Fruit fly (Drosophila melanogaster) whole organism, wandering third instar larva: ENCODE measurements around the gene CG12768.

Source experiments
- CG9705 ChIP-seq: fragments of 200-800 bp; sonication (Bioruptor generic); optimal IDR thresholded peaks from 2 replicates; lab custom pipeline; 2018; ENCODE audit warnings: missing biosample characterization, mild to moderate bottlenecking, missing genetic modification characterization
- Dfd ChIP-seq: fragments of >200 bp; optimal IDR thresholded peaks from 2 replicates; lab custom pipeline; 2017; ENCODE audit warnings: missing biosample characterization, missing genetic modification characterization
- HLH106 ChIP-seq: fragments of 200-800 bp; optimal IDR thresholded peaks from 3 replicates; lab custom pipeline; 2019; ENCODE audit warnings: missing biosample characterization, mild to moderate bottlenecking, missing genetic modification characterization, moderate library complexity
- Hr78 ChIP-seq: fragments of >200 bp; optimal IDR thresholded peaks from 2 replicates; lab custom pipeline; 2017; ENCODE audit warnings: missing biosample characterization, missing genetic modification characterization
- OdsH ChIP-seq: fragments of 200-800 bp; sonication (Bioruptor generic); optimal IDR thresholded peaks from 2 replicates; lab custom pipeline; 2016; ENCODE audit warnings: missing biosample characterization, mild to moderate bottlenecking, missing genetic modification characterization
- brk ChIP-seq: fragments of 200-800 bp; sonication (Bioruptor generic); optimal IDR thresholded peaks from 2 replicates; lab custom pipeline; 2016; ENCODE audit warnings: missing biosample characterization, mild to moderate bottlenecking, missing genetic modification characterization
- h ChIP-seq: fragments of 200-800 bp; sonication (Bioruptor generic); optimal IDR thresholded peaks from 3 replicates; lab custom pipeline; 2016; ENCODE audit warnings: missing biosample characterization, mild to moderate bottlenecking, missing genetic modification characterization
- psq ChIP-seq: fragments of 200-800 bp; sonication (Bioruptor generic); optimal IDR thresholded peaks from 3 replicates; lab custom pipeline; 2017; ENCODE audit warnings: missing biosample characterization, mild to moderate bottlenecking, missing genetic modification characterization, moderate library complexity
- usp ChIP-seq: fragments of >200 bp; optimal IDR thresholded peaks from 2 replicates; lab custom pipeline; 2017; ENCODE audit warnings: missing biosample characterization, missing genetic modification characterization

dm6 chr3L:22945264-22945941, 35.1 kb downstream of the CG12768 start, which contains the start of gene Mes2:
- no peak for TF ChIP-seq CG9705 (GFP tag; lab: Kevin White, UChicago)
- TF ChIP-seq psq (GFP tag; lab: Kevin White, UChicago), result no peak
- no peak for TF ChIP-seq Dfd (GFP tag; lab: Kevin White, UChicago)
- TF ChIP-seq HLH106 (tag; lab: Kevin White, UChicago), result no peak
- TF ChIP-seq brk, result no peak
- no peak for TF ChIP-seq h (GFP tag; lab: Kevin White, UChicago)
- no peak for TF ChIP-seq Hr78 (GFP tag; lab: Kevin White, UChicago)
- TF ChIP-seq usp (GFP tag; lab: Kevin White, UChicago), result no peak
- TF ChIP-seq OdsH (GFP tag; lab: Kevin White, UChicago), result no peak
